Worm (Caenorhabditis elegans) whole organism, L3 larva: ENCODE results near the gene ZK1248.11.
A peak's percentile ranks its signal among the peaks of the same experiment; 100 is the strongest.

Experiments used
- R02D3.7 ChIP-seq: fragments of 150-350 bp; optimal IDR thresholded peaks from 2 replicates; lab custom pipeline; 2014; ENCODE audit warnings: missing biosample characterization, missing genetic modification characterization
- ZK546.5 ChIP-seq: sonication (generic microtip); optimal IDR thresholded peaks from 2 replicates; lab custom pipeline; 2017; ENCODE audit warnings: missing biosample characterization, missing genetic modification characterization
- ama-1 ChIP-seq: fragments of 150-350 bp; optimal IDR thresholded peaks from 2 replicates; lab custom pipeline; 2018
- ceh-28 ChIP-seq: fragments of 150-350 bp; optimal IDR thresholded peaks from 2 replicates; lab custom pipeline; 2014; ENCODE audit warnings: missing biosample characterization, missing genetic modification reagents, missing genetic modification characterization
- ceh-82 ChIP-seq: fragments of 150-350 bp; optimal IDR thresholded peaks from 2 replicates; lab custom pipeline; 2014; ENCODE audit warnings: missing biosample characterization, missing genetic modification characterization
- ceh-9 ChIP-seq: sonication (generic microtip); optimal IDR thresholded peaks from 2 replicates; lab custom pipeline; 2018; ENCODE audit warnings: missing biosample characterization, missing genetic modification characterization
- daf-12 ChIP-seq: fragments of 150-350 bp; optimal IDR thresholded peaks from 2 replicates; lab custom pipeline; 2014; ENCODE audit warnings: missing biosample characterization, missing genetic modification reagents, missing genetic modification characterization
- egl-27 ChIP-seq: sonication (generic microtip); optimal IDR thresholded peaks from 4 replicates; lab custom pipeline; 2017; ENCODE audit warnings: missing biosample characterization, missing genetic modification reagents, missing genetic modification characterization
- elt-1 ChIP-seq: fragments of 150-350 bp; optimal IDR thresholded peaks from 2 replicates; lab custom pipeline; 2014; ENCODE audit warnings: missing biosample characterization, missing genetic modification characterization
- elt-2 ChIP-seq: sonication (generic microtip); optimal IDR thresholded peaks from 2 replicates; lab custom pipeline; 2016; ENCODE audit warnings: missing genetic modification reagents, mild to moderate bottlenecking, missing genetic modification characterization, missing compliant biosample characterization
- elt-3 ChIP-seq, 3 experiments: fragments of 150-350 bp in 1 of 3; sonication (generic microtip) in 2 of 3; optimal IDR thresholded peaks; 2 replicates in 2 of 3; 4 replicates in 1 of 3; lab custom pipeline; 2014 to 2017; ENCODE audit warnings: missing biosample characterization in 3 of 3, missing genetic modification characterization in 3 of 3
- eor-1 ChIP-seq, 2 experiments: fragments of 150-350 bp; optimal IDR thresholded peaks; 2 replicates each; lab custom pipeline; 2014 to 2018; ENCODE audit warnings: missing biosample characterization in 2 of 2, missing genetic modification characterization in 2 of 2
- fkh-10 ChIP-seq: sonication (generic microtip); optimal IDR thresholded peaks from 2 replicates; lab custom pipeline; 2017; ENCODE audit warnings: missing biosample characterization, missing genetic modification reagents, missing genetic modification characterization
- fkh-2 ChIP-seq: fragments of 150-350 bp; optimal IDR thresholded peaks from 2 replicates; lab custom pipeline; 2014; ENCODE audit warnings: missing biosample characterization, missing genetic modification reagents, missing genetic modification characterization
- hmg-11 ChIP-seq: sonication (generic microtip); optimal IDR thresholded peaks from 2 replicates; lab custom pipeline; 2016; ENCODE audit warnings: missing genetic modification characterization, missing compliant biosample characterization
- jun-1 ChIP-seq: fragments of 150-350 bp; optimal IDR thresholded peaks from 2 replicates; lab custom pipeline; 2014; ENCODE audit warnings: missing biosample characterization, missing genetic modification reagents, missing genetic modification characterization
- lin-15B ChIP-seq: fragments of 150-350 bp; optimal IDR thresholded peaks from 2 replicates; lab custom pipeline; 2014; ENCODE audit warnings: missing biosample characterization, missing genetic modification characterization
- lin-39 ChIP-seq: fragments of 150-350 bp; optimal IDR thresholded peaks from 2 replicates; lab custom pipeline; 2018; ENCODE audit warnings: missing biosample characterization, missing genetic modification reagents, missing genetic modification characterization
- lsy-12 ChIP-seq: sonication (generic microtip); optimal IDR thresholded peaks from 2 replicates; lab custom pipeline; 2016; ENCODE audit warnings: mild to moderate bottlenecking, missing genetic modification characterization, missing compliant biosample characterization
- mdl-1 ChIP-seq: fragments of 150-350 bp; optimal IDR thresholded peaks from 2 replicates; lab custom pipeline; 2014; ENCODE audit warnings: missing biosample characterization, missing genetic modification characterization
- nfya-1 ChIP-seq: sonication (generic microtip); optimal IDR thresholded peaks from 2 replicates; lab custom pipeline; 2017; ENCODE audit warnings: missing genetic modification characterization, mild to moderate bottlenecking, missing compliant biosample characterization, antibody characterized with exemption, moderate library complexity; ENCODE audit not compliant: insufficient read depth
- nhr-11 ChIP-seq: fragments of 150-350 bp; optimal IDR thresholded peaks from 2 replicates; lab custom pipeline; 2014; ENCODE audit warnings: missing biosample characterization, missing genetic modification characterization
- nhr-12 ChIP-seq: fragments of 150-350 bp; optimal IDR thresholded peaks from 2 replicates; lab custom pipeline; 2014; ENCODE audit warnings: missing biosample characterization, missing genetic modification characterization
- nhr-23 ChIP-seq: fragments of 150-350 bp; optimal IDR thresholded peaks from 2 replicates; lab custom pipeline; 2014; ENCODE audit warnings: missing biosample characterization, missing genetic modification reagents, missing genetic modification characterization
- nhr-237 ChIP-seq: fragments of 150-350 bp; optimal IDR thresholded peaks from 2 replicates; lab custom pipeline; 2014; ENCODE audit warnings: missing biosample characterization, missing genetic modification characterization
- nhr-25 ChIP-seq: sonication (generic microtip); optimal IDR thresholded peaks from 2 replicates; lab custom pipeline; 2017; ENCODE audit warnings: missing biosample characterization, missing genetic modification characterization
- nhr-28 ChIP-seq: fragments of 150-350 bp; optimal IDR thresholded peaks from 2 replicates; lab custom pipeline; 2014; ENCODE audit warnings: missing biosample characterization, missing genetic modification characterization
- nhr-43 ChIP-seq: sonication (generic microtip); optimal IDR thresholded peaks from 2 replicates; lab custom pipeline; 2016; ENCODE audit warnings: mild to moderate bottlenecking, missing genetic modification characterization, missing compliant biosample characterization; ENCODE audit not compliant: poor library complexity, severe bottlenecking
- nhr-67 ChIP-seq: fragments of 150-350 bp; optimal IDR thresholded peaks from 2 replicates; lab custom pipeline; 2014; ENCODE audit warnings: missing biosample characterization, missing genetic modification characterization
- nhr-76 ChIP-seq: fragments of 150-350 bp; sonication (generic microtip); optimal IDR thresholded peaks from 5 replicates; lab custom pipeline; 2014; ENCODE audit warnings: missing biosample characterization, missing genetic modification characterization
- nhr-77 ChIP-seq: fragments of 150-350 bp; optimal IDR thresholded peaks from 2 replicates; lab custom pipeline; 2014; ENCODE audit warnings: missing biosample characterization, missing genetic modification characterization
- pha-4 ChIP-seq: fragments of 150-350 bp; optimal IDR thresholded peaks from 2 replicates; lab custom pipeline; 2014; ENCODE audit warnings: missing biosample characterization, missing genetic modification reagents, missing genetic modification characterization
- pqm-1 ChIP-seq: fragments of 150-350 bp; optimal IDR thresholded peaks from 2 replicates; lab custom pipeline; 2017; ENCODE audit warnings: missing biosample characterization, missing genetic modification characterization, inconsistent platforms
- sea-2 ChIP-seq: fragments of 150-350 bp; sonication (generic microtip); optimal IDR thresholded peaks from 4 replicates; lab custom pipeline; 2014; ENCODE audit warnings: missing biosample characterization, missing genetic modification reagents, missing genetic modification characterization
- skn-1 ChIP-seq: fragments of 150-350 bp; optimal IDR thresholded peaks from 2 replicates; lab custom pipeline; 2014; ENCODE audit warnings: missing biosample characterization, missing genetic modification characterization
- snpc-4 ChIP-seq: fragments of 150-350 bp; optimal IDR thresholded peaks from 2 replicates; lab custom pipeline; 2014; ENCODE audit warnings: missing biosample characterization, missing genetic modification characterization
- tbx-2 ChIP-seq: sonication (generic microtip); optimal IDR thresholded peaks from 2 replicates; lab custom pipeline; 2016; ENCODE audit warnings: mild to moderate bottlenecking, missing genetic modification characterization, missing compliant biosample characterization
- unc-39 ChIP-seq: sonication (generic microtip); optimal IDR thresholded peaks from 4 replicates; lab custom pipeline; 2017; ENCODE audit warnings: missing biosample characterization, missing genetic modification characterization
- unc-62 ChIP-seq: fragments of 150-350 bp; sonication (generic microtip); optimal IDR thresholded peaks from 4 replicates; lab custom pipeline; 2014; ENCODE audit warnings: missing biosample characterization, missing genetic modification reagents, missing genetic modification characterization
- zag-1 ChIP-seq: fragments of 150-350 bp; optimal IDR thresholded peaks from 2 replicates; lab custom pipeline; 2014; ENCODE audit warnings: missing biosample characterization, missing genetic modification characterization
- ztf-11 ChIP-seq: fragments of 150-350 bp; optimal IDR thresholded peaks from 2 replicates; lab custom pipeline; 2014; ENCODE audit warnings: missing biosample characterization, missing genetic modification characterization
- ztf-4 ChIP-seq: fragments of 150-350 bp; optimal IDR thresholded peaks from 2 replicates; lab custom pipeline; 2014; ENCODE audit warnings: missing biosample characterization, missing genetic modification characterization

ZK1248.11 gene

ce11 chrII:5839227-5839626, 10.8 kb upstream of the ZK1248.11 start, which contains the start of gene ZK1248.19 (continued):
- TF ChIP-seq nhr-25 (tag; lab: Kevin White, UChicago) (no peak), eor-1 (tag; optimal IDR thresholded peaks at IDR 0.05; lab: Kevin White, UChicago) (no peak)

ce11 chrII:5838453-5838852, 10.1 kb upstream of the ZK1248.11 start, which contains the start of gene ZK1248.15:
Gene ZK1248.15 (minus strand): TSS chrII:5838553.
- no peak for TF ChIP-seq pha-4 (tag; lab: Kevin White, UChicago)
- no peak for TF ChIP-seq snpc-4 (tag; lab: Kevin White, UChicago)
- no peak for TF ChIP-seq hmg-11 (tag; lab: Kevin White, UChicago)
- TF ChIP-seq pqm-1 (tag; lab: Kevin White, UChicago) = no peak
- no peak for TF ChIP-seq ZK546.5
- TF ChIP-seq unc-62 (GFP tag; lab: Kevin White, UChicago) = no peak
- TF ChIP-seq nhr-28 = no peak
- TF ChIP-seq eor-1 (tag; optimal IDR thresholded peaks at IDR 0.05; lab: Kevin White, UChicago) = no peak
- TF ChIP-seq R02D3.7 (tag; lab: Kevin White, UChicago) = no peak

ce11 chrII:5836153-5836719, 7.8 kb upstream of the ZK1248.11 start, which contains the start of gene fzo-1:
Gene fzo-1 (minus strand): TSS chrII:5836203.
- TF ChIP-seq pqm-1 (tag; lab: Kevin White, UChicago) (no peak), lin-39 (tag; lab: Kevin White, UChicago) (no peak), nhr-25 (tag; lab: Kevin White, UChicago) (no peak), snpc-4 (tag; lab: Kevin White, UChicago) (peak; percentile 29), hmg-11 (tag; lab: Kevin White, UChicago) (no peak), nfya-1 (tag; lab: Kevin White, UChicago) (peak; percentile 60), mdl-1 (tag; lab: Kevin White, UChicago) (no peak), nhr-11 (tag; lab: Kevin White, UChicago) (no peak), nhr-28 (no peak), zag-1 (no peak), nhr-23 (tag; lab: Kevin White, UChicago) (no peak), lin-15B (tag; lab: Kevin White, UChicago) (peak; percentile 52), egl-27 (tag; lab: Kevin White, UChicago) (no peak), fkh-10 (peak; percentile 22), tbx-2 (tag; lab: Kevin White, UChicago) (no peak), ceh-9 (no peak), ztf-4 (tag; lab: Kevin White, UChicago) (no peak), eor-1 (tag; optimal IDR thresholded peaks at IDR 0.05; lab: Kevin White, UChicago) (no peak), elt-3 (tag; optimal IDR thresholded peaks at IDR 0.05; lab: Kevin White, UChicago) (no peak), ZK546.5 (no peak), nhr-237 (tag; lab: Kevin White, UChicago) (no peak), nhr-67 (no peak), fkh-2 (tag; lab: Kevin White, UChicago) (no peak), skn-1 (no peak), unc-39 (tag; lab: Kevin White, UChicago) (no peak), nhr-43 (tag; lab: Kevin White, UChicago) (no peak), nhr-76 (no peak), ceh-28 (tag; lab: Kevin White, UChicago) (no peak), elt-2 (tag; lab: Kevin White, UChicago) (peak; percentile 47), unc-62 (GFP tag; lab: Kevin White, UChicago) (no peak), ztf-11 (tag; lab: Kevin White, UChicago) (no peak), lsy-12 (tag; lab: Kevin White, UChicago) (no peak), ama-1 (lab: Kevin White, UChicago) (no peak), sea-2 (GFP tag; lab: Kevin White, UChicago) (no peak), pha-4 (tag; lab: Kevin White, UChicago) (peak; percentile 72), daf-12 (no peak), nhr-12 (tag; lab: Kevin White, UChicago) (no peak), ceh-82 (no peak), elt-1 (no peak), nhr-77 (tag; lab: Kevin White, UChicago) (no peak), jun-1 (tag; lab: Kevin White, UChicago) (no peak)
